Worm (Caenorhabditis elegans): ENCODE results near the gene F42A6.6.

DNA sequence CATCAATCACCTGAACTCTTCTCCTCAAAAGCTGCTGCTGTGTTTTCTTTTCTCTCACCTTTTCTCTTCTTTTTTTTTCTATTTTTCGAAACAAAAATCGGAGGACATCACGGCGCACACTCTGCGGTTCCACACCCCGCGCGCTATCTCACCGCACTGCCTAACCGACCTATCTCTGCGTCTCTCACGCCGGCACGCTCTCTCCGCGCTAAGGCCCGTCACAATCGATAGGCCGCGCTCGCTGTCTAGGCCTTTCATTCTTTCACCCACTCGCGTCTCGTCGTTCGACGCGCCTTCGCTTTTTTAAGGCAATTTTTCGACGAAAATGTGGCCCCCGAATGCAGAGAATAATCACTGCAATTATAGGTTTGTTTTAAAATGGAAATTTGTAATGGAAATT is 25.4 kb downstream of the F42A6.6 start, which contains the start of gene zip-11:
- TF ChIP-seq nhr-25 (tag; optimal IDR thresholded peaks at IDR 0.05) (peak; percentile 54), ztf-4 (tag; optimal IDR thresholded peaks at IDR 0.05) (no peak), ceh-82 (tag; optimal IDR thresholded peaks at IDR 0.05) (no peak), mbf-1 (tag; optimal IDR thresholded peaks at IDR 0.05) (no peak), sma-9 (GFP tag; optimal IDR thresholded peaks at IDR 0.05) (peak; percentile 43), sma-9 (tag; optimal IDR thresholded peaks at IDR 0.05) (no peak), dmd-4 (tag; optimal IDR thresholded peaks at IDR 0.05) (no peak), blmp-1 (tag; optimal IDR thresholded peaks at IDR 0.05; ENCODE audit: insufficient read depth) (peak; percentile 18), lsy-2 (tag; optimal IDR thresholded peaks at IDR 0.05) (peak; percentile 51 to 77), unc-39 (tag; optimal IDR thresholded peaks at IDR 0.05) (no peak), elt-3 (tag; optimal IDR thresholded peaks at IDR 0.05) (no peak)

All from whole organism, L2 larva.